Worm (Caenorhabditis elegans) whole organism, mixed stage, embryonic: Measurements from ENCODE around the gene C34C12.6.

Experiments used
- M03D4.4 ChIP-seq: sonication (generic microtip); optimal IDR thresholded peaks from 2 replicates; lab custom pipeline; 2017; ENCODE audit warnings: mild to moderate bottlenecking, missing genetic modification characterization, missing compliant biosample characterization
- bed-3 ChIP-seq: fragments of 200-800 bp; sonication (Bioruptor generic); optimal IDR thresholded peaks from 3 replicates; lab custom pipeline; 2018; ENCODE audit warnings: mild to moderate bottlenecking, missing genetic modification characterization, moderate library complexity, missing compliant biosample characterization
- blmp-1 ChIP-seq: fragments of 150-350 bp; optimal IDR thresholded peaks from 2 replicates; lab custom pipeline; 2014; ENCODE audit warnings: missing biosample characterization, missing genetic modification characterization
- ceh-43 ChIP-seq: fragments of 200-800 bp; sonication (Bioruptor generic); optimal IDR thresholded peaks from 2 replicates; lab custom pipeline; 2018; ENCODE audit warnings: mild to moderate bottlenecking, missing genetic modification characterization, moderate library complexity, missing compliant biosample characterization
- ceh-83 ChIP-seq: fragments of 200-800 bp; sonication (Bioruptor generic); optimal IDR thresholded peaks from 2 replicates; lab custom pipeline; 2018; ENCODE audit warnings: mild to moderate bottlenecking, missing genetic modification characterization, missing compliant biosample characterization
- ces-1 ChIP-seq: fragments of 150-350 bp; optimal IDR thresholded peaks from 2 replicates; lab custom pipeline; 2014; ENCODE audit warnings: missing biosample characterization, missing genetic modification reagents, missing genetic modification characterization
- cnd-1 ChIP-seq: fragments of 200-800 bp; sonication (Bioruptor generic); optimal IDR thresholded peaks from 2 replicates; lab custom pipeline; 2018; ENCODE audit warnings: mild to moderate bottlenecking, missing genetic modification characterization, missing compliant biosample characterization
- elt-1 ChIP-seq: sonication (generic microtip); optimal IDR thresholded peaks from 2 replicates; lab custom pipeline; 2017; ENCODE audit warnings: missing genetic modification characterization, mild to moderate bottlenecking, missing compliant biosample characterization, antibody characterized with exemption, moderate library complexity, borderline replicate concordance; ENCODE audit not compliant: insufficient read depth
- elt-3 ChIP-seq: fragments of 150-350 bp; optimal IDR thresholded peaks from 2 replicates; lab custom pipeline; 2014; ENCODE audit warnings: missing biosample characterization, missing genetic modification characterization
- flh-1 ChIP-seq: fragments of 200-800 bp; sonication (Bioruptor generic); optimal IDR thresholded peaks from 2 replicates; lab custom pipeline; 2018; ENCODE audit warnings: mild to moderate bottlenecking, missing genetic modification characterization, moderate library complexity, missing compliant biosample characterization
- hlh-1 ChIP-seq: fragments of 150-350 bp; optimal IDR thresholded peaks from 2 replicates; lab custom pipeline; 2014; ENCODE audit warnings: missing biosample characterization, missing genetic modification reagents, missing genetic modification characterization
- lin-13 ChIP-seq: fragments of 150-350 bp; optimal IDR thresholded peaks from 2 replicates; lab custom pipeline; 2014; ENCODE audit warnings: missing biosample characterization, missing genetic modification characterization
- lin-32 ChIP-seq: fragments of 200-800 bp; sonication (Bioruptor generic); optimal IDR thresholded peaks from 2 replicates; lab custom pipeline; 2018; ENCODE audit warnings: mild to moderate bottlenecking, missing genetic modification characterization, missing compliant biosample characterization
- lsy-2 ChIP-seq: fragments of 150-350 bp; optimal IDR thresholded peaks from 2 replicates; lab custom pipeline; 2014; ENCODE audit warnings: missing biosample characterization, missing genetic modification characterization
- mab-5 ChIP-seq: fragments of 150-350 bp; optimal IDR thresholded peaks from 2 replicates; lab custom pipeline; 2014; ENCODE audit warnings: missing biosample characterization, missing genetic modification characterization
- mep-1 ChIP-seq: fragments of 150-350 bp; optimal IDR thresholded peaks from 2 replicates; lab custom pipeline; 2017; ENCODE audit warnings: missing biosample characterization, missing genetic modification reagents, missing genetic modification characterization, inconsistent platforms
- mls-2 ChIP-seq: sonication (generic microtip); optimal IDR thresholded peaks from 2 replicates; lab custom pipeline; 2016; ENCODE audit warnings: mild to moderate bottlenecking, missing genetic modification characterization, moderate library complexity, missing compliant biosample characterization
- nhr-12 ChIP-seq: fragments of 150-350 bp; optimal IDR thresholded peaks from 2 replicates; lab custom pipeline; 2014; ENCODE audit warnings: missing biosample characterization, missing genetic modification characterization
- nhr-237 ChIP-seq: fragments of 150-350 bp; optimal IDR thresholded peaks from 2 replicates; lab custom pipeline; 2014; ENCODE audit warnings: missing biosample characterization, missing genetic modification characterization
- pha-4 ChIP-seq: fragments of 150-350 bp; optimal IDR thresholded peaks from 2 replicates; lab custom pipeline; 2018; ENCODE audit warnings: missing biosample characterization, missing genetic modification reagents, missing genetic modification characterization
- sem-2 ChIP-seq: fragments of 200-800 bp; sonication (Bioruptor generic); optimal IDR thresholded peaks from 2 replicates; lab custom pipeline; 2018; ENCODE audit warnings: mild to moderate bottlenecking, missing genetic modification characterization, missing compliant biosample characterization
- sptf-1 ChIP-seq: sonication (generic microtip); optimal IDR thresholded peaks from 2 replicates; lab custom pipeline; 2017; ENCODE audit warnings: mild to moderate bottlenecking, missing genetic modification characterization, moderate library complexity, missing compliant biosample characterization
- tbx-8 ChIP-seq: fragments of 200-800 bp; sonication (Bioruptor generic); optimal IDR thresholded peaks from 2 replicates; lab custom pipeline; 2018; ENCODE audit warnings: mild to moderate bottlenecking, missing genetic modification characterization, moderate library complexity, missing compliant biosample characterization
- unc-120 ChIP-seq: sonication (generic microtip); optimal IDR thresholded peaks from 2 replicates; lab custom pipeline; 2017; ENCODE audit warnings: missing genetic modification characterization, missing compliant biosample characterization; ENCODE audit not compliant: poor library complexity, severe bottlenecking
- unc-39 ChIP-seq: fragments of 150-350 bp; optimal IDR thresholded peaks from 2 replicates; lab custom pipeline; 2014; ENCODE audit warnings: missing biosample characterization, missing genetic modification characterization
- zip-8 ChIP-seq: fragments of 150-350 bp; optimal IDR thresholded peaks from 2 replicates; lab custom pipeline; 2014; ENCODE audit warnings: missing biosample characterization, missing genetic modification characterization
- ztf-11 ChIP-seq: fragments of 150-350 bp; optimal IDR thresholded peaks from 2 replicates; lab custom pipeline; 2014; ENCODE audit warnings: missing biosample characterization, missing genetic modification characterization

Gene C34C12.6

ce11 chrIII:3475497-3475896, 6.9 kb upstream of the C34C12.6 start, which contains the start of gene C34C12.9:
Gene C34C12.9 (minus strand): TSS chrIII:3475512.
- no peak for TF ChIP-seq lsy-2 (tag; lab: Kevin White, UChicago)

- peak; percentile 73 for TF ChIP-seq tbx-8
- TF ChIP-seq zip-8 (tag; lab: Kevin White, UChicago): no peak
- TF ChIP-seq ces-1 (GFP tag; lab: Kevin White, UChicago): peak; percentile 31
- TF ChIP-seq bed-3 (GFP tag; lab: Kevin White, UChicago): peak; percentile 61
- no peak for TF ChIP-seq elt-3 (tag; lab: Kevin White, UChicago)
- TF ChIP-seq mls-2 (tag; lab: Kevin White, UChicago): peak; percentile 29
- TF ChIP-seq mab-5 (tag; lab: Kevin White, UChicago): no peak
- TF ChIP-seq sptf-1 (tag; lab: Kevin White, UChicago): peak; percentile 66
- no peak for TF ChIP-seq mep-1 (tag; lab: Kevin White, UChicago)
- TF ChIP-seq cnd-1: peak; percentile 22
- TF ChIP-seq sem-2 (GFP tag; lab: Kevin White, UChicago): peak; percentile 10
- no peak for TF ChIP-seq ceh-43 (GFP tag; lab: Kevin White, UChicago)
- no peak for TF ChIP-seq unc-120 (tag; lab: Kevin White, UChicago)
- TF ChIP-seq lin-32 (GFP tag; lab: Kevin White, UChicago): peak; percentile 35
- TF ChIP-seq, all 35 proteins: peak for 8
Observed at ce11 chrIII:3476245-3476644, 6.1 kb upstream of the C34C12.6 start.

- no peak for TF ChIP-seq ztf-11 (tag; lab: Kevin White, UChicago)
- TF ChIP-seq ceh-43 (GFP tag; lab: Kevin White, UChicago): no peak
- TF ChIP-seq flh-1 (GFP tag; lab: Kevin White, UChicago): no peak
- no peak for TF ChIP-seq M03D4.4 (tag; lab: Kevin White, UChicago)
- TF ChIP-seq lin-13 (tag; lab: Kevin White, UChicago): no peak
- no peak for TF ChIP-seq unc-120 (tag; lab: Kevin White, UChicago)
- no peak for TF ChIP-seq elt-1 (tag; lab: Kevin White, UChicago)
Observed at ce11 chrIII:3477375-3477774, 5.0 kb upstream of the C34C12.6 start.

ce11 chrIII:3478795-3479398, 3.5 kb upstream of the C34C12.6 start:
- TF ChIP-seq pha-4 (tag; lab: Kevin White, UChicago): no peak
- no peak for TF ChIP-seq ceh-43 (GFP tag; lab: Kevin White, UChicago)
- no peak for TF ChIP-seq blmp-1 (tag; lab: Kevin White, UChicago)
- peak; percentile 89 for TF ChIP-seq elt-1 (tag; lab: Kevin White, UChicago)
- TF ChIP-seq, all 35 proteins: peak for 1

- TF ChIP-seq flh-1 (GFP tag; lab: Kevin White, UChicago) (no peak), tbx-8 (peak; percentile 9), ceh-83 (no peak), lin-13 (tag; lab: Kevin White, UChicago) (no peak), hlh-1 (tag; lab: Kevin White, UChicago) (no peak), pha-4 (tag; lab: Kevin White, UChicago) (no peak)
Observed at ce11 chrIII:3480236-3480635, 2.2 kb upstream of the C34C12.6 start.

ce11 chrIII:3480950-3481349, 1.4 kb upstream of the C34C12.6 start:
- no peak for TF ChIP-seq mep-1 (tag; lab: Kevin White, UChicago)
- TF ChIP-seq flh-1 (GFP tag; lab: Kevin White, UChicago): no peak
- no peak for TF ChIP-seq M03D4.4 (tag; lab: Kevin White, UChicago)
- TF ChIP-seq ces-1 (GFP tag; lab: Kevin White, UChicago): no peak
- TF ChIP-seq unc-39: no peak
- no peak for TF ChIP-seq lin-32 (GFP tag; lab: Kevin White, UChicago)
- no peak for TF ChIP-seq ztf-11 (tag; lab: Kevin White, UChicago)

ce11 chrIII:3484995-3485394, 2.6 kb downstream of the C34C12.6 start:
- no peak for TF ChIP-seq tbx-8
- TF ChIP-seq ces-1 (GFP tag; lab: Kevin White, UChicago): no peak
- TF ChIP-seq pha-4 (tag; lab: Kevin White, UChicago): no peak
- TF ChIP-seq elt-3 (tag; lab: Kevin White, UChicago): no peak
- TF ChIP-seq M03D4.4 (tag; lab: Kevin White, UChicago): no peak
- TF ChIP-seq nhr-237: no peak
- TF ChIP-seq lin-32 (GFP tag; lab: Kevin White, UChicago): no peak
- no peak for TF ChIP-seq lsy-2 (tag; lab: Kevin White, UChicago)
- TF ChIP-seq elt-1 (tag; lab: Kevin White, UChicago): no peak
- TF ChIP-seq ceh-43 (GFP tag; lab: Kevin White, UChicago): no peak
- no peak for TF ChIP-seq cnd-1
- no peak for TF ChIP-seq hlh-1 (tag; lab: Kevin White, UChicago)
- no peak for TF ChIP-seq nhr-12 (tag; lab: Kevin White, UChicago)
